Worm (Caenorhabditis elegans): ENCODE results near the gene srh-28.

- no peak for TF ChIP-seq hlh-15 (tag; optimal IDR thresholded peaks at IDR 0.05)
- no peak for TF ChIP-seq unc-55 (GFP tag; optimal IDR thresholded peaks at IDR 0.05)
- TF ChIP-seq odd-2 (tag; optimal IDR thresholded peaks at IDR 0.05): no peak
- TF ChIP-seq ceh-9 (tag; optimal IDR thresholded peaks at IDR 0.05): no peak
- no peak for TF ChIP-seq sdc-2 (tag; optimal IDR thresholded peaks at IDR 0.05)
- no peak for TF ChIP-seq unc-86 (tag; optimal IDR thresholded peaks at IDR 0.05)
- no peak for TF ChIP-seq nfya-1 (tag; optimal IDR thresholded peaks at IDR 0.05)
- no peak for TF ChIP-seq hlh-13 (GFP tag; optimal IDR thresholded peaks at IDR 0.05)
These were observed 10.6 kb downstream of the srh-28 start, which contains the start of gene bbs-8 for ce11 chrV:6764972-6765371.

Data from whole organism, late embryonic.